Worm (Caenorhabditis elegans) whole organism, early embryonic: ENCODE data around the gene Y39D8A.1.

Experiments
- B0310.2 ChIP-seq: sonication (generic microtip); optimal IDR thresholded peaks from 2 replicates; lab custom pipeline; 2016; ENCODE audit warnings: mild to moderate bottlenecking, missing genetic modification characterization, missing compliant biosample characterization
- aly-1 ChIP-seq: sonication (generic microtip); optimal IDR thresholded peaks from 2 replicates; lab custom pipeline; 2016; ENCODE audit warnings: missing genetic modification characterization, missing compliant biosample characterization
- ama-1 ChIP-seq: fragments of 150-350 bp; optimal IDR thresholded peaks from 2 replicates; lab custom pipeline; 2014
- ceh-13 ChIP-seq: fragments of 200-800 bp; sonication (Bioruptor generic); optimal IDR thresholded peaks from 2 replicates; lab custom pipeline; 2018; ENCODE audit warnings: mild to moderate bottlenecking, missing genetic modification characterization, missing compliant biosample characterization
- ceh-36 ChIP-seq: sonication (generic microtip); optimal IDR thresholded peaks from 2 replicates; lab custom pipeline; 2016; ENCODE audit warnings: missing genetic modification characterization, inconsistent platforms, missing compliant biosample characterization
- ets-7 ChIP-seq: sonication (generic microtip); optimal IDR thresholded peaks from 2 replicates; lab custom pipeline; 2016; ENCODE audit warnings: missing genotype, missing genetic modification characterization, missing compliant biosample characterization
- flt-1 ChIP-seq: fragments of 200-800 bp; sonication (Bioruptor generic); IDR thresholded peaks from 2 replicates; pipeline ENCODE4 v1.3.6; 2022; ENCODE audit warnings: missing genetic modification characterization, missing compliant biosample characterization
- hmbx-1 ChIP-seq: sonication (generic microtip); optimal IDR thresholded peaks from 2 replicates; lab custom pipeline; 2016; ENCODE audit warnings: mild to moderate bottlenecking, missing genetic modification characterization, missing compliant biosample characterization
- hnd-1 ChIP-seq: sonication (generic microtip); optimal IDR thresholded peaks from 2 replicates; lab custom pipeline; 2016; ENCODE audit warnings: missing genetic modification characterization, missing compliant biosample characterization
- scrt-1 ChIP-seq: fragments of 200-800 bp; sonication (Bioruptor generic); IDR thresholded peaks from 2 replicates; pipeline ENCODE4 v1.3.6; 2022; ENCODE audit warnings: missing genetic modification characterization, missing compliant biosample characterization
- tbx-11 ChIP-seq: fragments of 200-800 bp; sonication (Bioruptor generic); IDR thresholded peaks from 2 replicates; pipeline ENCODE4 v1.3.6; 2022; ENCODE audit warnings: missing genetic modification characterization, missing compliant biosample characterization
- tra-4 ChIP-seq: sonication (generic microtip); optimal IDR thresholded peaks from 2 replicates; lab custom pipeline; 2017; ENCODE audit warnings: missing genetic modification characterization, missing compliant biosample characterization

DNA sequence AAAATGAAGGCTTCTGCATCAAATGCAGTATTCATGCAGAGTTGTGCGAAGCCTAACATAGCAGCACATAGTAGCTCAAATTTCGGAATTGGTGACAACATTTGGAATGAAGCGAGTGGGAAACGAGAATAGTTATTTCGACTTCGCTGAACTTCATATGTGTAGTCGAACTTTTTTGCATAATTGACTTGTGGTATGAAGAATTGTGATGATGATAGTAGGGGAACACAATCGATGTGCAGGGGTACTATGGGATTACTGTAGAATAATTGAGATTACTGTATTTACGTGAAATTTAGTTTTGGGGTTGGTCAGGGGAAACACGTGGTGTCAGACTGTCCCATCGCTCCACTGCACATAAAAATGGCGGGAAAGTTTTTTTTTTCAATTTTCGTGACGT, 22.4 kb downstream of the Y39D8A.1 start, which contains the start of gene B0554.7:
- TF ChIP-seq aly-1 = no peak
- TF ChIP-seq B0310.2 (tag; lab: Kevin White, UChicago) = no peak
- no peak for TF ChIP-seq ceh-36
- TF ChIP-seq flt-1 (GFP tag; lab: Robert Waterston, UW) = no peak
- no peak for TF ChIP-seq ets-7 (tag; lab: Kevin White, UChicago)
- no peak for TF ChIP-seq ama-1 (lab: Kevin White, UChicago)
- no peak for TF ChIP-seq tbx-11
- TF ChIP-seq tra-4 (tag; lab: Kevin White, UChicago) = no peak
- TF ChIP-seq scrt-1 (GFP tag; lab: Robert Waterston, UW) = no peak
- no peak for TF ChIP-seq hnd-1 (tag; lab: Kevin White, UChicago)
- TF ChIP-seq ceh-13 (GFP tag; lab: Kevin White, UChicago) = no peak
- TF ChIP-seq hmbx-1 (tag; lab: Kevin White, UChicago) = no peak
